Worm (Caenorhabditis elegans) whole organism, late embryonic: Measurements from ENCODE around the gene T13C5.10.

Experiments used
- C08G9.2 ChIP-seq: sonication (generic microtip); optimal IDR thresholded peaks from 2 replicates; lab custom pipeline; 2016; ENCODE audit warnings: mild to moderate bottlenecking, missing genetic modification characterization, moderate library complexity, missing compliant biosample characterization
- C38D4.7 ChIP-seq: fragments of 200-800 bp; sonication (Bioruptor generic); optimal IDR thresholded peaks from 2 replicates; lab custom pipeline; 2018; ENCODE audit warnings: mild to moderate bottlenecking, missing genetic modification characterization, moderate library complexity, missing compliant biosample characterization
- K09A11.1 ChIP-seq: sonication (generic microtip); optimal IDR thresholded peaks from 2 replicates; lab custom pipeline; 2017; ENCODE audit warnings: antibody characterized with exemption, mild to moderate bottlenecking, missing genetic modification characterization, missing compliant biosample characterization; ENCODE audit not compliant: insufficient read depth
- Y22D7AL.16 ChIP-seq: sonication (generic microtip); optimal IDR thresholded peaks from 2 replicates; lab custom pipeline; 2016; ENCODE audit warnings: missing genetic modification characterization, missing compliant biosample characterization
- ceh-14 ChIP-seq: sonication (generic microtip); optimal IDR thresholded peaks from 2 replicates; lab custom pipeline; 2016; ENCODE audit warnings: missing genotype, missing genetic modification characterization, missing compliant biosample characterization
- ceh-18 ChIP-seq: sonication (generic microtip); optimal IDR thresholded peaks from 2 replicates; lab custom pipeline; 2016; ENCODE audit warnings: missing genetic modification characterization, missing compliant biosample characterization
- ceh-22 ChIP-seq: sonication (generic microtip); optimal IDR thresholded peaks from 2 replicates; lab custom pipeline; 2017; ENCODE audit warnings: missing biosample characterization, missing genetic modification characterization
- ceh-24 ChIP-seq: sonication (generic microtip); optimal IDR thresholded peaks from 2 replicates; lab custom pipeline; 2016; ENCODE audit warnings: mild to moderate bottlenecking, missing genetic modification characterization, missing compliant biosample characterization
- ceh-34 ChIP-seq: sonication (generic microtip); optimal IDR thresholded peaks from 2 replicates; lab custom pipeline; 2016; ENCODE audit warnings: mild to moderate bottlenecking, missing genetic modification characterization, missing compliant biosample characterization
- ceh-45 ChIP-seq: fragments of 200-800 bp; sonication (Bioruptor generic); IDR thresholded peaks from 2 replicates; pipeline ENCODE4 v1.3.6; 2022; ENCODE audit warnings: missing genetic modification reagents, missing genetic modification characterization, missing compliant biosample characterization
- ceh-48 ChIP-seq: sonication (generic microtip); optimal IDR thresholded peaks from 2 replicates; lab custom pipeline; 2016; ENCODE audit warnings: missing genetic modification characterization, inconsistent platforms, missing compliant biosample characterization
- ceh-6 ChIP-seq: fragments of 200-800 bp; sonication (Bioruptor generic); optimal IDR thresholded peaks from 2 replicates; lab custom pipeline; 2018; ENCODE audit warnings: mild to moderate bottlenecking, missing genetic modification characterization, missing compliant biosample characterization
- ceh-9 ChIP-seq: sonication (generic microtip); optimal IDR thresholded peaks from 2 replicates; lab custom pipeline; 2016; ENCODE audit warnings: mild to moderate bottlenecking, missing genetic modification characterization, inconsistent platforms, missing compliant biosample characterization
- dve-1 ChIP-seq: sonication (generic microtip); optimal IDR thresholded peaks from 2 replicates; lab custom pipeline; 2017; ENCODE audit warnings: antibody characterized with exemption, mild to moderate bottlenecking, missing genetic modification characterization, missing compliant biosample characterization
- ets-4 ChIP-seq: sonication (generic microtip); optimal IDR thresholded peaks from 2 replicates; lab custom pipeline; 2016; ENCODE audit warnings: missing genetic modification characterization, missing compliant biosample characterization
- eyg-1 ChIP-seq: sonication (generic microtip); optimal IDR thresholded peaks from 2 replicates; lab custom pipeline; 2016; ENCODE audit warnings: missing genotype, missing genetic modification characterization, missing compliant biosample characterization
- fax-1 ChIP-seq: sonication (generic microtip); optimal IDR thresholded peaks from 2 replicates; lab custom pipeline; 2016; ENCODE audit warnings: missing genotype, missing genetic modification characterization, missing compliant biosample characterization
- fkh-10 ChIP-seq: fragments of 150-350 bp; optimal IDR thresholded peaks from 2 replicates; lab custom pipeline; 2014; ENCODE audit warnings: missing biosample characterization, missing genetic modification reagents, missing genetic modification characterization
- fkh-6 ChIP-seq: sonication (generic microtip); optimal IDR thresholded peaks from 2 replicates; lab custom pipeline; 2016; ENCODE audit warnings: missing genetic modification characterization, missing compliant biosample characterization
- lim-6 ChIP-seq: sonication (generic microtip); optimal IDR thresholded peaks from 2 replicates; lab custom pipeline; 2016; ENCODE audit warnings: missing genetic modification characterization, missing compliant biosample characterization
- madf-2 ChIP-seq: sonication (generic microtip); optimal IDR thresholded peaks from 2 replicates; lab custom pipeline; 2017; ENCODE audit warnings: missing genetic modification characterization, missing compliant biosample characterization
- mec-3 ChIP-seq: sonication (generic microtip); optimal IDR thresholded peaks from 2 replicates; lab custom pipeline; 2016; ENCODE audit warnings: borderline replicate concordance, missing genetic modification characterization, missing compliant biosample characterization
- nfya-1 ChIP-seq: sonication (generic microtip); optimal IDR thresholded peaks from 2 replicates; lab custom pipeline; 2017; ENCODE audit warnings: missing genetic modification characterization, mild to moderate bottlenecking, missing compliant biosample characterization, antibody characterized with exemption, moderate library complexity
- npax-4 ChIP-seq: sonication (generic microtip); optimal IDR thresholded peaks from 2 replicates; lab custom pipeline; 2016; ENCODE audit warnings: missing genetic modification characterization, missing compliant biosample characterization
- pax-1 ChIP-seq: fragments of 150-350 bp; optimal IDR thresholded peaks from 2 replicates; lab custom pipeline; 2014; ENCODE audit warnings: missing biosample characterization, missing genetic modification characterization
- pha-2 ChIP-seq: sonication (generic microtip); optimal IDR thresholded peaks from 2 replicates; lab custom pipeline; 2017; ENCODE audit warnings: mild to moderate bottlenecking, missing genetic modification characterization, missing compliant biosample characterization
- pha-4 ChIP-seq: fragments of 150-350 bp; optimal IDR thresholded peaks from 2 replicates; lab custom pipeline; 2018; ENCODE audit warnings: missing biosample characterization, missing genetic modification reagents, missing genetic modification characterization
- pqm-1 ChIP-seq: sonication (generic microtip); optimal IDR thresholded peaks from 2 replicates; lab custom pipeline; 2016; ENCODE audit warnings: missing genetic modification characterization, missing compliant biosample characterization
- pros-1 ChIP-seq: fragments of 150-350 bp; optimal IDR thresholded peaks from 2 replicates; lab custom pipeline; 2014; ENCODE audit warnings: missing biosample characterization, missing genetic modification reagents, missing genetic modification characterization
- ref-2 ChIP-seq: sonication (generic microtip); optimal IDR thresholded peaks from 2 replicates; lab custom pipeline; 2016; ENCODE audit warnings: missing genetic modification characterization, missing compliant biosample characterization
- rnt-1 ChIP-seq: sonication (generic microtip); optimal IDR thresholded peaks from 2 replicates; lab custom pipeline; 2016; ENCODE audit warnings: missing genetic modification characterization, missing compliant biosample characterization
- tbx-2 ChIP-seq: sonication (generic microtip); optimal IDR thresholded peaks from 2 replicates; lab custom pipeline; 2016; ENCODE audit warnings: missing genetic modification characterization, missing compliant biosample characterization
- ttx-3 ChIP-seq: sonication (generic microtip); optimal IDR thresholded peaks from 2 replicates; lab custom pipeline; 2016; ENCODE audit warnings: missing genetic modification reagents, missing genetic modification characterization, missing compliant biosample characterization
- unc-55 ChIP-seq: sonication (generic microtip); optimal IDR thresholded peaks from 2 replicates; lab custom pipeline; 2017; ENCODE audit warnings: missing biosample characterization, missing genetic modification reagents, missing genetic modification characterization
- unc-86 ChIP-seq: sonication (generic microtip); optimal IDR thresholded peaks from 2 replicates; lab custom pipeline; 2016; ENCODE audit warnings: missing genetic modification characterization, missing compliant biosample characterization
- ztf-16 ChIP-seq: sonication (generic microtip); optimal IDR thresholded peaks from 2 replicates; lab custom pipeline; 2017; ENCODE audit warnings: missing genetic modification characterization, missing compliant biosample characterization

Gene T13C5.10

ce11 chrX:6189955-6190354 is 2.0 kb downstream of the T13C5.10 start, which contains the start of gene T13C5.9:
T13C5.9 (plus strand) TSS chrX:6190255.
- TF ChIP-seq fax-1 (tag; lab: Kevin White, UChicago) (no peak), ceh-6 (GFP tag; lab: Kevin White, UChicago) (no peak), dve-1 (tag; lab: Kevin White, UChicago) (no peak), ref-2 (tag; lab: Kevin White, UChicago) (no peak), nfya-1 (tag; lab: Kevin White, UChicago) (no peak), ets-4 (tag; lab: Kevin White, UChicago) (no peak)

- TF ChIP-seq madf-2 (tag; lab: Kevin White, UChicago): no peak
- TF ChIP-seq, all 69 proteins: peak for 0
Measured at ce11 chrX:6194191-6194724, 6.3 kb downstream of the T13C5.10 start, which contains the start of gene ceh-54. ceh-54 (minus strand) TSS chrX:6194241.

DNA sequence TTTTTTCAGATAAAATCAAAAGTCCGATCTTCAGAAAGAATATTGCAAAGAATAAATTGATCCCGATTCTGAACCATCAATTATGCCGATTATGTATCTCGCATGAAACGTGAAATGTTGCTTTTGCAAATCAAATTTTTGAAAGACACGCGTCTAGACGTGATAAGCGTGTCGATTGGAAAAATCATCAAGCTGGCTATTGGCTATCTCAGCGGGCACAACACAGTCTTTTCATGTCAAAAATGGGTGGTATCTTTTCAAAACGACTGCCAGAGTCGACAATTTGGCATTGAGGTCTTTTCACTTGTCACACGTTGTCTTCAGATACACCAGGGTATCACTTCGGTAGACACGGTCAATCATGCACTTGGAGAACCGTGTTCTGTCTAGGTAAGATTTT is 8.7 kb downstream of the T13C5.10 start, which contains the start of gene daf-9:
TSS of gene daf-9 (plus strand) at position 301 of the 400 bp plus-strand sequence.
- TF ChIP-seq fkh-6 (tag; lab: Kevin White, UChicago) (no peak), ceh-14 (no peak), unc-55 (GFP tag; lab: Kevin White, UChicago) (no peak), nfya-1 (tag; lab: Kevin White, UChicago) (no peak), ceh-9 (tag; lab: Kevin White, UChicago) (no peak), ceh-48 (no peak), eyg-1 (tag; lab: Kevin White, UChicago) (no peak), C08G9.2 (no peak), unc-86 (tag; lab: Kevin White, UChicago) (no peak), mec-3 (tag; lab: Kevin White, UChicago) (no peak), fkh-10 (GFP tag; lab: Kevin White, UChicago) (no peak), tbx-2 (tag; lab: Kevin White, UChicago) (no peak), C38D4.7 (GFP tag; lab: Kevin White, UChicago) (no peak)
- TF ChIP-seq, all 69 proteins: peak for 0

DNA sequence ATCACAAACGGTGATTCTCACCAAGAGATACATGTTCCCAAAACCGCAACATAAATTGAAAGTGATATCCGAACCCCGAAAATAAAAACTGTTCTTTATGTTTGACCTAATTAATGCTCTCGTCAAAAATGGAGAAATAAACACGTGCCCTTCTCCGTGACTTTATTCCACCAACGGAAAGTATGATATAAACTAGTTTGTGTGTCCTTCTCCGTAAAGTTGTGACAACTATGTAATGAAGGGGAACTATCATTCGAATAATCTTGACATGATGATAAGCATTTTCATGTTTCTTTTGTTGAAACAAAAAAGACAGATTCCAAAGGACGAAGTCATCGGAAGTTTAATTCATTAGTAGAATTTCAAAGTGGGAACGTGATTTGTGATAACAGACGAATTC is 13.6 kb downstream of the T13C5.10 start:
- TF ChIP-seq pha-2 (tag; lab: Kevin White, UChicago): no peak
- no peak for TF ChIP-seq nfya-1 (tag; lab: Kevin White, UChicago)
- no peak for TF ChIP-seq ceh-22 (tag; lab: Kevin White, UChicago)
- TF ChIP-seq madf-2 (tag; lab: Kevin White, UChicago): no peak
- no peak for TF ChIP-seq pax-1
- no peak for TF ChIP-seq rnt-1 (tag; lab: Kevin White, UChicago)
- no peak for TF ChIP-seq Y22D7AL.16 (tag; lab: Kevin White, UChicago)
- TF ChIP-seq pha-4 (tag; lab: Kevin White, UChicago): no peak
- TF ChIP-seq pros-1 (tag; lab: Kevin White, UChicago): no peak
- TF ChIP-seq ceh-45 (GFP tag; lab: Robert Waterston, UW): no peak
- no peak for TF ChIP-seq ceh-34 (tag; lab: Kevin White, UChicago)
- TF ChIP-seq mec-3 (tag; lab: Kevin White, UChicago): no peak
- TF ChIP-seq ceh-24 (tag; lab: Kevin White, UChicago): no peak
- TF ChIP-seq npax-4 (tag; lab: Kevin White, UChicago): no peak
- TF ChIP-seq K09A11.1 (tag; lab: Kevin White, UChicago): no peak
- TF ChIP-seq pqm-1 (tag; lab: Kevin White, UChicago): no peak
- TF ChIP-seq ztf-16 (tag; lab: Kevin White, UChicago): no peak
- TF ChIP-seq ceh-18: no peak

- TF ChIP-seq lim-6 (tag; lab: Kevin White, UChicago) (no peak), ceh-14 (no peak), ttx-3 (tag; lab: Kevin White, UChicago) (no peak)
Measured at ce11 chrX:6202809-6203208, 14.9 kb downstream of the T13C5.10 start.
